Fruit fly (Drosophila melanogaster) whole organism, embryonic: Measurements from ENCODE around the gene aop.

Source experiments
- CG11723 ChIP-seq: fragments of 200-800 bp; sonication (Bioruptor generic); optimal IDR thresholded peaks from 2 replicates; lab custom pipeline; 2017; ENCODE audit warnings: missing biosample characterization, mild to moderate bottlenecking, missing genetic modification characterization
- CG17328 ChIP-seq: fragments of 200-800 bp; sonication (Bioruptor generic); IDR thresholded peaks from 2 replicates; pipeline ENCODE4 v1.3.6; 2022; ENCODE audit warnings: missing biosample characterization, missing genetic modification characterization
- CG17802 ChIP-seq: fragments of 200-800 bp; sonication (Bioruptor generic); optimal IDR thresholded peaks from 2 replicates; lab custom pipeline; 2018; ENCODE audit warnings: missing biosample characterization, mild to moderate bottlenecking, missing genetic modification characterization, moderate library complexity
- CG18262 ChIP-seq: fragments of 200-800 bp; optimal IDR thresholded peaks from 3 replicates; lab custom pipeline; 2019; ENCODE audit warnings: missing biosample characterization, mild to moderate bottlenecking, missing genetic modification characterization, moderate library complexity
- CG18619 ChIP-seq: fragments of 200-800 bp; sonication (Bioruptor generic); optimal IDR thresholded peaks from 3 replicates; lab custom pipeline; 2017; ENCODE audit warnings: missing biosample characterization, mild to moderate bottlenecking, missing genetic modification characterization
- CG18764 ChIP-seq: fragments of 200-800 bp; sonication (Bioruptor generic); optimal IDR thresholded peaks from 3 replicates; lab custom pipeline; 2016; ENCODE audit warnings: missing biosample characterization, missing genetic modification characterization
- CG2875 ChIP-seq: fragments of 200-800 bp; sonication (Bioruptor generic); optimal IDR thresholded peaks from 2 replicates; lab custom pipeline; 2017; ENCODE audit warnings: missing biosample characterization, mild to moderate bottlenecking, missing genetic modification characterization, missing genetic modification reagents
- CG5953 ChIP-seq: fragments of 200-800 bp; sonication (Bioruptor generic); IDR thresholded peaks from 2 replicates; pipeline ENCODE4 v1.3.6; 2022; ENCODE audit warnings: missing biosample characterization, missing genetic modification characterization
- Camta ChIP-seq: fragments of 200-800 bp; sonication (Bioruptor generic); optimal IDR thresholded peaks from 2 replicates; lab custom pipeline; 2016; ENCODE audit warnings: missing biosample characterization, missing genetic modification characterization
- D ChIP-seq, 2 experiments: fragments of 200-800 bp in 1 of 2; fragments of >200 bp in 1 of 2; sonication (Bioruptor generic) in 1 of 2; optimal IDR thresholded peaks; 2 replicates in 1 of 2; 3 replicates in 1 of 2; lab custom pipeline; 2017; ENCODE audit warnings: mild to moderate bottlenecking in 1 of 2, missing biosample characterization in 1 of 2, missing genetic modification characterization in 1 of 2, missing genetic modification reagents in 1 of 2
- Drgx ChIP-seq: fragments of 200-800 bp; sonication (Bioruptor generic); IDR thresholded peaks from 2 replicates; pipeline ENCODE4 v1.3.6; 2022; ENCODE audit warnings: missing biosample characterization, missing genetic modification characterization
- HLH54F ChIP-seq: fragments of 200-800 bp; sonication (Bioruptor generic); optimal IDR thresholded peaks from 3 replicates; lab custom pipeline; 2016; ENCODE audit warnings: missing biosample characterization, missing genetic modification characterization
- Jarid2 ChIP-seq: fragments of 200-800 bp; sonication (Bioruptor generic); optimal IDR thresholded peaks from 3 replicates; lab custom pipeline; 2017; ENCODE audit warnings: mild to moderate bottlenecking, missing biosample characterization, missing genetic modification reagents, missing genetic modification characterization
- MBD-R2 ChIP-seq: fragments of 200-800 bp; sonication (Bioruptor generic); IDR thresholded peaks from 2 replicates; pipeline ENCODE4 v1.3.6; 2022; ENCODE audit warnings: missing biosample characterization, missing genetic modification characterization
- Med ChIP-seq: fragments of 200-800 bp; sonication (Bioruptor generic); peaks from one replicate; lab custom pipeline; 2016; ENCODE audit warnings: missing biosample characterization, missing genetic modification characterization, mild to moderate bottlenecking, inconsistent platforms, moderate library complexity
- Mrtf ChIP-seq: fragments of 200-800 bp; sonication (Bioruptor generic); IDR thresholded peaks from 3 replicates; pipeline ENCODE4 v1.3.6; 2022; ENCODE audit warnings: missing biosample characterization, missing genetic modification characterization
- NC2β ChIP-seq: fragments of 200-800 bp; sonication (Bioruptor generic); optimal IDR thresholded peaks from 2 replicates; lab custom pipeline; 2016; ENCODE audit warnings: missing biosample characterization, missing genetic modification characterization
- Spps ChIP-seq: fragments of 200-800 bp; sonication (Bioruptor generic); optimal IDR thresholded peaks from 2 replicates; lab custom pipeline; 2018; ENCODE audit warnings: missing biosample characterization, mild to moderate bottlenecking, missing genetic modification characterization
- Sry-β ChIP-seq: fragments of 200-800 bp; sonication (Bioruptor generic); optimal IDR thresholded peaks from 2 replicates; lab custom pipeline; 2018; ENCODE audit warnings: missing biosample characterization, mild to moderate bottlenecking, missing genetic modification characterization, moderate library complexity
- Trl ChIP-seq, 3 experiments: fragments of >200 bp in 2 of 3; fragments of 200-800 bp in 1 of 3; sonication (Bioruptor generic) in 1 of 3; optimal IDR thresholded peaks; 2 replicates in 1 of 3; 3 replicates in 2 of 3; lab custom pipeline; 2016 to 2017; ENCODE audit warnings: missing biosample characterization in 1 of 3, missing genetic modification characterization in 1 of 3
- az2 ChIP-seq: fragments of 200-800 bp; sonication (Bioruptor generic); optimal IDR thresholded peaks from 3 replicates; lab custom pipeline; 2016; ENCODE audit warnings: missing biosample characterization, missing genetic modification characterization
- chinmo ChIP-seq: fragments of 200-800 bp; sonication (Bioruptor generic); IDR thresholded peaks from 4 replicates; pipeline ENCODE4 v1.3.6; 2022; ENCODE audit warnings: missing biosample characterization, missing genetic modification characterization; ENCODE audit not compliant: partially characterized antibody
- en ChIP-seq: fragments of 200-800 bp; sonication (Bioruptor generic); optimal IDR thresholded peaks from 2 replicates; lab custom pipeline; 2016; ENCODE audit warnings: missing biosample characterization, missing genetic modification characterization
- eyg ChIP-seq: fragments of 200-800 bp; sonication (Bioruptor generic); optimal IDR thresholded peaks from 3 replicates; lab custom pipeline; 2016; ENCODE audit warnings: missing biosample characterization, missing genetic modification characterization
- gce ChIP-seq: fragments of 200-800 bp; sonication (Bioruptor generic); IDR thresholded peaks from 3 replicates; pipeline ENCODE4 v1.3.6; 2022; ENCODE audit warnings: missing biosample characterization, missing genetic modification characterization
- her ChIP-seq: fragments of 200-800 bp; sonication (Bioruptor generic); optimal IDR thresholded peaks from 2 replicates; lab custom pipeline; 2016; ENCODE audit warnings: missing biosample characterization, missing genetic modification characterization
- insv ChIP-seq, 2 experiments: fragments of 200-800 bp; sonication (Bioruptor generic); optimal IDR thresholded peaks; 3 replicates each; lab custom pipeline; 2016 to 2018; ENCODE audit warnings: missing biosample characterization in 2 of 2, missing genetic modification characterization in 2 of 2
- ken ChIP-seq: fragments of 200-800 bp; sonication (Bioruptor generic); IDR thresholded peaks from 3 replicates; pipeline ENCODE4 v1.3.6; 2022; ENCODE audit warnings: missing biosample characterization, missing genetic modification characterization
- nom ChIP-seq: fragments of 200-800 bp; sonication (Bioruptor generic); optimal IDR thresholded peaks from 2 replicates; lab custom pipeline; 2017; ENCODE audit warnings: missing biosample characterization, missing genetic modification characterization, mild to moderate bottlenecking, moderate library complexity, missing genetic modification reagents
- onecut ChIP-seq: fragments of 200-800 bp; sonication (Bioruptor generic); IDR thresholded peaks from 2 replicates; pipeline ENCODE4 v1.3.6; 2022; ENCODE audit warnings: missing biosample characterization, missing genetic modification characterization
- pros ChIP-seq: fragments of 200-800 bp; sonication (Bioruptor generic); optimal IDR thresholded peaks from 3 replicates; lab custom pipeline; 2019; ENCODE audit warnings: missing biosample characterization, mild to moderate bottlenecking, missing genetic modification characterization, moderate library complexity
- psq ChIP-seq: fragments of 200-800 bp; sonication (Bioruptor generic); optimal IDR thresholded peaks from 2 replicates; lab custom pipeline; 2017; ENCODE audit warnings: missing biosample characterization, missing genetic modification characterization
- run ChIP-seq: fragments of 200-800 bp; sonication (Bioruptor generic); optimal IDR thresholded peaks from 3 replicates; lab custom pipeline; 2018; ENCODE audit warnings: missing biosample characterization, mild to moderate bottlenecking, missing genetic modification characterization
- sima ChIP-seq: fragments of 200-800 bp; sonication (Bioruptor generic); optimal IDR thresholded peaks from 2 replicates; lab custom pipeline; 2016; ENCODE audit warnings: missing biosample characterization, missing genetic modification characterization
- sisA ChIP-seq: fragments of 200-800 bp; sonication (Bioruptor generic); IDR thresholded peaks from 2 replicates; pipeline ENCODE4 v1.3.6; 2022; ENCODE audit warnings: missing biosample characterization, missing genetic modification characterization
- sna ChIP-seq: fragments of 200-800 bp; sonication (Bioruptor generic); IDR thresholded peaks from 2 replicates; pipeline ENCODE4 v1.3.6; 2022; ENCODE audit warnings: missing biosample characterization, missing genetic modification characterization; ENCODE audit not compliant: partially characterized antibody
- stc ChIP-seq: fragments of 200-800 bp; sonication (Bioruptor generic); IDR thresholded peaks from 2 replicates; pipeline ENCODE4 v1.3.6; 2022; ENCODE audit warnings: missing biosample characterization, missing genetic modification characterization
- tin ChIP-seq: fragments of 200-800 bp; sonication (Bioruptor generic); optimal IDR thresholded peaks from 3 replicates; lab custom pipeline; 2016; ENCODE audit warnings: missing biosample characterization, missing genetic modification characterization
- tx ChIP-seq: fragments of 200-800 bp; sonication (Bioruptor generic); optimal IDR thresholded peaks from 2 replicates; lab custom pipeline; 2016; ENCODE audit warnings: missing biosample characterization, missing genetic modification characterization
- usp ChIP-seq: fragments of >200 bp; optimal IDR thresholded peaks from 2 replicates; lab custom pipeline; 2017; ENCODE audit warnings: missing biosample characterization, missing genetic modification characterization
- wek ChIP-seq: fragments of 200-800 bp; sonication (Bioruptor generic); optimal IDR thresholded peaks from 3 replicates; lab custom pipeline; 2018; ENCODE audit warnings: missing biosample characterization, mild to moderate bottlenecking, missing genetic modification characterization, moderate library complexity

Gene aop

DNA sequence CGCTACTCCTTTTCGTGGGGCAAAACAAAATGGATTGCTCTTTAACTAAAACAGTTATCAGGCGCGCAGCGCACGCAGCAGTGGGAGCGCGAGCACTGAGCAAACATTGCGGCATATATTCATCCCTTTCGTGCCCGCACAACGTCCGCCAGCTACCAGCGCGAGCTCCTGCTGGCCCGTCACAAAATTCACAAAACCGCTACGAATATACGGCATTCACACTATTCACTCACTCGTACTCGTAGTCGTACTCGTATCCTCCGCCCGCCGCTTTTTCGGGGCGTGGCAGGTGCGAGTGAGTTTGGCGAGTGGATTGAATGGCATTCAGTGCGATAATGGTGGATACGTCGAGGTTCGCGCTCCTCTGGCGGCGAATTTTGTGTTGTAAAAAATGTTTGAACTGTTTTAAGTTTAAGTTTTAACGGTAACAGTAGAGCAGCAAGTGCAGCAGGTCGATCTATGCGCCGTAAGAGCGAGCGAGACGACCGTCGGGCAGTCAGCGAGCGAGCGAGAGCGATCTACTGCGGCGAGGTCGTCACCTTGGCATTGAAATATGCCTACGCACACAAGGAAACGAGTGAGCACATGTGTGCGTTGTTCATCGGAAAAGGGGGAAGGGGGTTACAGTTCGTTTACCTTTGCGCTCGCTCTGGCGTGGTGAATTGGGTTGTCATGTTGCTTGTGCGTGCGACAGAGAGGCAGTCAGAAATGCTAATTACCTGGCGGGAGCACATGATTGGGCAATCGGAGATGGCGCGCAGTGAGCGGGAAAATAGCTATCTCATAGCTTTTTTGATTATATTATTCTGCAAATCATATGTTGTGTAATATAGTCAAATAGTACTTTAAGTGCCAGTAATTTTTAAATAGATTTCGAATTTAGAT, 18.3 kb upstream of the aop start (continued):
- TF ChIP-seq chinmo (GFP tag; lab: Robert Waterston, UW), result no peak
- TF ChIP-seq CG18262 (tag; lab: Kevin White, UChicago), result peak; percentile 72
- no peak for TF ChIP-seq CG17802 (tag; lab: Kevin White, UChicago)
- no peak for TF ChIP-seq run (tag; lab: Kevin White, UChicago)
- TF ChIP-seq Sry-β (GFP tag; lab: Kevin White, UChicago), result peak; percentile 97
- peak; percentile 24 for TF ChIP-seq tin
- no peak for TF ChIP-seq ken (GFP tag; lab: Robert Waterston, UW)
- peak; percentile 91 for TF ChIP-seq pros (GFP tag; lab: Kevin White, UChicago)
- peak; percentile 66 for TF ChIP-seq HLH54F (GFP tag; lab: Kevin White, UChicago)
- TF ChIP-seq Spps (tag; lab: Kevin White, UChicago), result peak; percentile 25
- TF ChIP-seq her, result peak; percentile 75
- peak; percentile 55 for TF ChIP-seq CG2875 (GFP tag; lab: Kevin White, UChicago)
- no peak for TF ChIP-seq Mrtf (GFP tag; lab: Robert Waterston, UW)
- no peak for TF ChIP-seq NC2β (GFP tag; lab: Kevin White, UChicago)
- peak; percentile 39 for TF ChIP-seq az2 (GFP tag; lab: Kevin White, UChicago)
- peak; percentile 22 for TF ChIP-seq usp (GFP tag; lab: Kevin White, UChicago)
- peak; percentile 41 for TF ChIP-seq nom (GFP tag; lab: Kevin White, UChicago)
- TF ChIP-seq CG5953 (GFP tag; lab: Robert Waterston, UW), result no peak
- TF ChIP-seq gce, result no peak
- TF ChIP-seq sna (GFP tag; lab: Robert Waterston, UW), result no peak
- TF ChIP-seq wek, result peak; percentile 46
- peak; percentile 91 for TF ChIP-seq D (optimal IDR thresholded peaks at IDR 0.05; lab: Kevin White, UChicago)
- TF ChIP-seq D (GFP tag; optimal IDR thresholded peaks at IDR 0.05; lab: Kevin White, UChicago), result peak; percentile 16
- TF ChIP-seq en (GFP tag; lab: Kevin White, UChicago), result no peak
- peak; percentile 55 for TF ChIP-seq Jarid2 (GFP tag; lab: Kevin White, UChicago)
- TF ChIP-seq CG17328 (GFP tag; lab: Robert Waterston, UW), result no peak
- peak; percentile 4 for TF ChIP-seq CG18764
- TF ChIP-seq Drgx (GFP tag; lab: Robert Waterston, UW), result no peak
- TF ChIP-seq onecut (GFP tag; lab: Robert Waterston, UW), result peak; percentile 50
- no peak for TF ChIP-seq psq (GFP tag; lab: Kevin White, UChicago)
- TF ChIP-seq MBD-R2 (GFP tag; lab: Robert Waterston, UW), result no peak
- TF ChIP-seq stc, result no peak
- no peak for TF ChIP-seq tx (GFP tag; lab: Kevin White, UChicago)
- TF ChIP-seq CG11723, result peak; percentile 14
- TF ChIP-seq Trl (optimal IDR thresholded peaks at IDR 0.05; lab: Kevin White, UChicago), result peak in 1 of 2 experiments; percentile 19
- TF ChIP-seq Trl (GFP tag; optimal IDR thresholded peaks at IDR 0.05; lab: Kevin White, UChicago), result no peak
- no peak for TF ChIP-seq eyg (GFP tag; lab: Kevin White, UChicago)
- no peak for TF ChIP-seq sisA (GFP tag; lab: Robert Waterston, UW)
- peak in 1 of 2 experiments; percentile 56 for TF ChIP-seq insv (GFP tag; optimal IDR thresholded peaks at IDR 0.05; lab: Kevin White, UChicago)
- TF ChIP-seq Camta, result no peak
- TF ChIP-seq sima (GFP tag; lab: Kevin White, UChicago), result no peak
- TF ChIP-seq CG18619 (GFP tag; lab: Kevin White, UChicago), result peak; percentile 60
- TF ChIP-seq Med (GFP tag; lab: Kevin White, UChicago), result peak; percentile 89
